Worm (Caenorhabditis elegans) whole organism, midembryonic: Measurements from ENCODE around the gene F18A12.7.

Source experiments
- T22C8.4 ChIP-seq: fragments of 200-800 bp; sonication (Bioruptor generic); IDR thresholded peaks from 2 replicates; pipeline ENCODE4 v1.3.6; 2022; ENCODE audit warnings: missing genetic modification characterization, missing compliant biosample characterization
- cog-1 ChIP-seq: sonication (generic microtip); optimal IDR thresholded peaks from 2 replicates; lab custom pipeline; 2016; ENCODE audit warnings: missing genetic modification characterization, missing compliant biosample characterization
- flt-1 ChIP-seq: fragments of 200-800 bp; sonication (Bioruptor generic); IDR thresholded peaks from 2 replicates; pipeline ENCODE4 v1.3.6; 2022; ENCODE audit warnings: missing genetic modification characterization, missing compliant biosample characterization
- klf-2 ChIP-seq: fragments of 200-800 bp; sonication (Bioruptor generic); conservative IDR thresholded peaks from 2 replicates; pipeline ENCODE4 v1.3.6; 2022; ENCODE audit warnings: missing genetic modification reagents, missing genetic modification characterization, missing compliant biosample characterization
- med-1 ChIP-seq: sonication (generic microtip); optimal IDR thresholded peaks from 2 replicates; lab custom pipeline; 2017; ENCODE audit warnings: missing genetic modification characterization, mild to moderate bottlenecking, missing compliant biosample characterization, antibody characterized with exemption, missing genetic modification reagents; ENCODE audit not compliant: insufficient read depth
- ref-1 ChIP-seq: fragments of 200-800 bp; sonication (Bioruptor generic); conservative IDR thresholded peaks from 2 replicates; pipeline ENCODE4 v1.3.6; 2022; ENCODE audit warnings: missing genetic modification reagents, missing genetic modification characterization, missing compliant biosample characterization
- tab-1 ChIP-seq: fragments of 200-800 bp; sonication (Bioruptor generic); IDR thresholded peaks from 2 replicates; pipeline ENCODE4 v1.3.6; 2022; ENCODE audit warnings: missing genetic modification characterization, missing compliant biosample characterization
- ztf-23 ChIP-seq: fragments of 200-800 bp; sonication (Bioruptor generic); IDR thresholded peaks from 2 replicates; pipeline ENCODE4 v1.3.6; 2022; ENCODE audit warnings: missing genetic modification reagents, missing genetic modification characterization, missing compliant biosample characterization
- ztf-29 ChIP-seq: fragments of 200-800 bp; sonication (Bioruptor generic); IDR thresholded peaks from 2 replicates; pipeline ENCODE4 v1.3.6; 2022; ENCODE audit warnings: missing genetic modification reagents, missing genetic modification characterization, missing compliant biosample characterization

F18A12.7 gene

DNA sequence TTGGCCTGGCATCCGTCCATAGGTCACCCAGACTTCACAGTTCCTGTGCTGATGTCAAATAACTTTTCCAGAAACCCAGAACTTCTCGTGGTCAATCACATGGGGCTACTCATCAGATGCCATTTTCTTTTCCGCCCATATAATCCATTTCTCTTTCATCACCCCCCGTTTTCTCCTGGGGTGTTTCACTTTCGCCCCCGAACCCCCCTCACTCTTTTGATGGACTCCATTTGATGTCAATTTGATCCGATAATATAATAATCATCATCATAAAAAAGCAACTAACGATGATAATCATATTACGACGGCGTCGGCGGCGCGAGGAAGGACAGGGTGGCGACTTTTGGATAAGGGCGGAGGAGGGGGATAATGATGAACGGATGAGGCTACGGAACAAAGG lies 24.0 kb upstream of the F18A12.7 start:
- TF ChIP-seq med-1 (no peak), T22C8.4 (GFP tag; lab: Robert Waterston, UW) (no peak)

- TF ChIP-seq tab-1 (no peak), klf-2 (GFP tag; lab: Robert Waterston, UW) (no peak), ref-1 (GFP tag; lab: Robert Waterston, UW) (no peak), flt-1 (GFP tag; lab: Robert Waterston, UW) (no peak), ztf-23 (GFP tag; lab: Robert Waterston, UW) (no peak), cog-1 (tag; lab: Kevin White, UChicago) (no peak), ztf-29 (GFP tag; lab: Robert Waterston, UW) (no peak), med-1 (no peak), T22C8.4 (GFP tag; lab: Robert Waterston, UW) (no peak)
Observed at ce11 chrII:3437393-3437792, 23.1 kb upstream of the F18A12.7 start.

ce11 chrII:3436412-3436811 lies 22.1 kb upstream of the F18A12.7 start, which contains the start of gene skpo-2:
skpo-2 (minus strand) TSS chrII:3436512.
- TF ChIP-seq ztf-23 (GFP tag; lab: Robert Waterston, UW) (no peak), tab-1 (no peak), ref-1 (GFP tag; lab: Robert Waterston, UW) (no peak), cog-1 (tag; lab: Kevin White, UChicago) (no peak)

DNA sequence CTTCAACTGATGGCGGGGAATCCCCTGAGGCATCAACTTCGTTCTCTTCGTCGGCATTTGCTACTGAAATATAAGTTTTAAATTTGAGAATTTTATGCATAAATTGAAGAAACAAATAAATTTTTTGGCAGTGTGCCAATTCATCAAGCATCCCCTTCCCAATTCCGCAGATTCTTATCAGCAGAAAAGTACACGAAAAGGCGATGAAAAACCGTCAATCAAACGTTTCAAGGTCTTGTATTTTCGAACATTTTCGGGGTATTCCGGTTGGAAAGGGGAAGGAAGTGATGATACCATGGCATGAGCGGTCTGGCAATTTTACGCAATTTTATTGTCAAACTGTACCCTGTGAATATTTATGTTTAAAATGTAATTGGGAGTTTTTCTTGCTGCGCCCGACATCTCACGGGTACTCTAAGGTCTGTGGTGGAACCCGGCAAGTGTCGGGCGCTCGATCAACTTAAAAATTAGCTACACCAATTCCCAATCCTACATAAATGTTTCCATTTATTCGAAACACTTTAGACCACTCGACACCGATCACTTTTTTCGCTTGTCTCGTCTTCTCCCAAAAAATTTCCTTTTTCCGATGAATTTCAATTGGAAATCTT lies 20.7 kb upstream of the F18A12.7 start:
- TF ChIP-seq cog-1 (tag; lab: Kevin White, UChicago) (no peak), ref-1 (GFP tag; lab: Robert Waterston, UW) (no peak), klf-2 (GFP tag; lab: Robert Waterston, UW) (no peak), ztf-29 (GFP tag; lab: Robert Waterston, UW) (no peak), ztf-23 (GFP tag; lab: Robert Waterston, UW) (no peak), tab-1 (no peak), flt-1 (GFP tag; lab: Robert Waterston, UW) (no peak), med-1 (no peak), T22C8.4 (GFP tag; lab: Robert Waterston, UW) (no peak)

ce11 chrII:3429400-3429799 lies 15.1 kb upstream of the F18A12.7 start, which contains the start of gene C16C8.18:
C16C8.18 (plus strand) TSS chrII:3429700.
- TF ChIP-seq ref-1 (GFP tag; lab: Robert Waterston, UW) = no peak
- TF ChIP-seq cog-1 (tag; lab: Kevin White, UChicago) = no peak

- peak; percentile 56; the same call in 1 of the 2 replicates for TF ChIP-seq ztf-23 (GFP tag; lab: Robert Waterston, UW)
- 0 out of 2 replicates have a peak, but pooled peaks have one; percentile 16 for TF ChIP-seq T22C8.4 (GFP tag; lab: Robert Waterston, UW)
- TF ChIP-seq ref-1 (GFP tag; lab: Robert Waterston, UW) = no peak
Observed at ce11 chrII:3428158-3428704, 13.9 kb upstream of the F18A12.7 start.

DNA sequence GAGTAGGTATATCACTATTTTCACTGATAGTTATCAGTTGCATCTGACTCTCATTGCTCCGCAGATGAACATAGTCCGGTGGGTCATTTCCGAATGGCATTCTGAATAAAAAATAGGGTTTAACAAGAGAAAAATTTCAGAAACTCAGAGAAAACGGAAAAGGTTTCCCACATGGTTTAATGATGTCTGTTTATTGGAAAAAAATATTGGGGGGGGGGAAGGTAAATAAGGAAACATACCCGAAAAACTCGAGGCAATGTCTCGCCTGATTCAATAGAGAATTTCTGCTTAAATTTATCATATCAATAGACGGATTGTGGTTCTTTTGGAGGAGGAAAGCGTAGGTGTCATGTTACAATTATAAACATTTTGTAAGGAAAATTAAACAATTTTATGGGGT lies 11.2 kb upstream of the F18A12.7 start, which contains the start of gene nep-11:
Gene nep-11 (minus strand): TSS at position 101 of the 400 bp plus-strand sequence.
- TF ChIP-seq ztf-23 (GFP tag; lab: Robert Waterston, UW) = no peak
- TF ChIP-seq flt-1 (GFP tag; lab: Robert Waterston, UW) = no peak
- TF ChIP-seq ztf-29 (GFP tag; lab: Robert Waterston, UW) = no peak
- TF ChIP-seq cog-1 (tag; lab: Kevin White, UChicago) = no peak
- TF ChIP-seq tab-1 = no peak
- TF ChIP-seq T22C8.4 (GFP tag; lab: Robert Waterston, UW) = no peak
- no peak for TF ChIP-seq ref-1 (GFP tag; lab: Robert Waterston, UW)
- TF ChIP-seq med-1 = no peak
- no peak for TF ChIP-seq klf-2 (GFP tag; lab: Robert Waterston, UW)

- TF ChIP-seq flt-1 (GFP tag; lab: Robert Waterston, UW) (no peak), ztf-29 (GFP tag; lab: Robert Waterston, UW) (no peak), klf-2 (GFP tag; lab: Robert Waterston, UW) (no peak), tab-1 (no peak), ztf-23 (GFP tag; lab: Robert Waterston, UW) (no peak), ref-1 (GFP tag; lab: Robert Waterston, UW) (no peak), T22C8.4 (GFP tag; lab: Robert Waterston, UW) (no peak), cog-1 (tag; lab: Kevin White, UChicago) (no peak), med-1 (no peak)
Observed at ce11 chrII:3422938-3423337, 8.7 kb upstream of the F18A12.7 start.

- no peak for TF ChIP-seq ref-1 (GFP tag; lab: Robert Waterston, UW)
- TF ChIP-seq ztf-23 (GFP tag; lab: Robert Waterston, UW) = no peak
- TF ChIP-seq T22C8.4 (GFP tag; lab: Robert Waterston, UW) = no peak
- no peak for TF ChIP-seq ztf-29 (GFP tag; lab: Robert Waterston, UW)
- no peak for TF ChIP-seq klf-2 (GFP tag; lab: Robert Waterston, UW)
- no peak for TF ChIP-seq med-1
- TF ChIP-seq tab-1 = no peak
- TF ChIP-seq cog-1 (tag; lab: Kevin White, UChicago) = no peak
- no peak for TF ChIP-seq flt-1 (GFP tag; lab: Robert Waterston, UW)
Observed at ce11 chrII:3416528-3416927, 2.2 kb upstream of the F18A12.7 start, which contains the start of gene nep-6. nep-6 (plus strand) TSS chrII:3416828.

DNA sequence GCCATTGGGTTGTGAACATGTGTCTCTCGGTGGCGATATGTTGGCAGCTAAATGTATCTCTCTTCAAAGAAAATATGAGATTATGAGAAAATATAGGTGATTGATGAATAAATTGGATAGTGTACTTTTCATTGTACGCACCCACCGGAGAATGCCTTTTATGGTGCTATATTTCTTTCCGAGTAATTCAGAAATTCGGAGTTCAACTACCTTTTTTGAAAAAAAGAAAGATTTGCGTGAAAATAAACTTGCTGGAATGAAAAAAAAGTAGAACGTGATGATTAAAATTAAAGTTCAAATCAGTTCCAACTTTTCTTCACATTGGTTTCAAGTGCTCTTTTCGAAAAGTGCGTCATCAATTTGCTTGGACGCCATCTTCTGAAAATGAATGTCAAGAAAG lies 10.7 kb downstream of the F18A12.7 start, which contains the start of gene nep-8:
Gene nep-8 (plus strand): TSS at position 301 of the 400 bp plus-strand sequence.
- TF ChIP-seq ztf-23 (GFP tag; lab: Robert Waterston, UW) (no peak), T22C8.4 (GFP tag; lab: Robert Waterston, UW) (no peak), klf-2 (GFP tag; lab: Robert Waterston, UW) (no peak), cog-1 (tag; lab: Kevin White, UChicago) (no peak), tab-1 (no peak)
